Worm (Caenorhabditis elegans): ENCODE results near the gene rpn-12.
A peak's percentile ranks its signal among the peaks of the same experiment; 100 is the strongest.

The rpn-12 gene

DNA sequence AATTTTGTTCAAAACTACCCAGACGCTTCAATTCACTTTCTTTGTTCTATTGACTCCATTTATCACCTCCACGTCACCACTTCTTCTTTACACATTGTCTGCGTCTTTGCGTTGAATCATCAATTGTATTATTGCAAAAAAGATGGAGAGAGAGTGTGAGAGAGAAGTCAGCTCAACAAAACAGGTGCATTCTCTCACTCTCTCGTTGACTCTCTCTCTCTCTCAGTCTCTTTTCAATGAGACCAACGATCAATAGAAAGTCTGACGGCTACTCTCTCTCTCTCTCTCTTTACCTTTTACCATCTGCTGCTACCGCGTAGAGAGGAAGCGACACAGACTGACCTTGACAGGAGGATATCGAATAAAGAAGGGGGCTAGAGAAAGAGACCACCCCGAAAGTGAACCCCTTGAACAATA lies 17.2 kb upstream of the rpn-12 start (continued):
- peak; percentile 93 for TF ChIP-seq ama-1 (optimal IDR thresholded peaks at IDR 0.05)
- peak in 1 of 2 experiments; percentile 33 for TF ChIP-seq ama-1 (GFP tag; optimal IDR thresholded peaks at IDR 0.05)
- peak; percentile 34; the same call in 1 of the 2 replicates for TF ChIP-seq nfyb-1 (GFP tag; IDR thresholded peaks at IDR 0.05)
- peak; percentile 55; the same call in 1 of the 2 replicates for TF ChIP-seq C06A6.2 (GFP tag; conservative IDR thresholded peaks at IDR 0.05)
- TF ChIP-seq F37B4.10 (GFP tag; IDR thresholded peaks at IDR 0.05): no peak
- TF ChIP-seq attf-5 (GFP tag; optimal IDR thresholded peaks at IDR 0.05): peak; percentile 16
- TF ChIP-seq Y95B8A.8 (GFP tag; IDR thresholded peaks at IDR 0.05): no peak
- no peak for TF ChIP-seq nhr-179 (tag; optimal IDR thresholded peaks at IDR 0.05)
- TF ChIP-seq cebp-2 (GFP tag; IDR thresholded peaks at IDR 0.05): no peak
- peak in 1 of 2 experiments; percentile 76 for TF ChIP-seq let-607 (tag; optimal IDR thresholded peaks at IDR 0.05)
- no peak for TF ChIP-seq tbx-9 (tag; optimal IDR thresholded peaks at IDR 0.05; ENCODE audit: borderline replicate concordance)
- no peak for TF ChIP-seq Y53F4B.3 (GFP tag; IDR thresholded peaks at IDR 0.05)

DNA sequence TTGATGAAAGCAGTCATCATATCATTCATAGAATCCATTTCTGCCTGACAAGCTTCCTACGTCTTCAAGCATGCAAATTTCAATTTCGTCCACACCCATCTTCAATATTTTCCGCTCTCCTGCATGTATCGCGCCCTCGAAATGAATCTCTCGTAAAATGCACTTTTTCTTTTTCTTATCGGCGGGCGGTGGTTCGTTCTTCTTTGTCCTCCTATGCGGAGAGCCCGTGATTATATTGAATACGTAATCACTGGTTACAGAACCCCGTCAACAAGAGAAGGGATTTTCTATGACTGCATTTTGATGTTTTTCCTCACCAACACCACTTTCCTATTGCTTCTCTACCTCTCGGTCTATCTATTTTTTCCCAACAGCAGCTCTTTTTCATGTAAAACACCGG lies 16.3 kb upstream of the rpn-12 start:
- TF ChIP-seq let-607 (tag; optimal IDR thresholded peaks at IDR 0.05) (no peak), mxl-1 (tag; optimal IDR thresholded peaks at IDR 0.05) (no peak), F39B2.1 (GFP tag; IDR thresholded peaks at IDR 0.05) (0 out of 2 replicates have a peak, but pooled peaks have one; percentile 12), ztf-28 (GFP tag; IDR thresholded peaks at IDR 0.05) (no peak), K11D2.4 (GFP tag; IDR thresholded peaks at IDR 0.05) (peak; percentile 46; the same call in 1 of the 2 replicates), tlf-1 (GFP tag; optimal IDR thresholded peaks at IDR 0.05) (no peak), ama-1 (optimal IDR thresholded peaks at IDR 0.05) (peak; percentile 47), ama-1 (GFP tag; optimal IDR thresholded peaks at IDR 0.05) (no peak), ztf-22 (GFP tag; optimal IDR thresholded peaks at IDR 0.05) (no peak), nfyb-1 (GFP tag; IDR thresholded peaks at IDR 0.05) (0 out of 2 replicates have a peak, but pooled peaks have one; percentile 50), madf-8 (GFP tag; conservative IDR thresholded peaks at IDR 0.05) (no peak), tbp1 (GFP tag; optimal IDR thresholded peaks at IDR 0.05) (no peak), aptf-2 (GFP tag; conservative IDR thresholded peaks at IDR 0.05) (no peak), pbrm-1 (GFP tag; IDR thresholded peaks at IDR 0.05) (no peak), F57C9.4 (tag; optimal IDR thresholded peaks at IDR 0.05) (no peak), pha-4 (tag; optimal IDR thresholded peaks at IDR 0.05) (no peak), nfya-1 (tag; optimal IDR thresholded peaks at IDR 0.05; ENCODE audit: borderline replicate concordance, insufficient read depth) (no peak), dox-1 (GFP tag; IDR thresholded peaks at IDR 0.05) (0 out of 2 replicates have a peak, but pooled peaks have one; percentile 18), sdz-38 (tag; optimal IDR thresholded peaks at IDR 0.05) (no peak), zim-3 (tag; optimal IDR thresholded peaks at IDR 0.05) (no peak)

- TF ChIP-seq ama-1 (optimal IDR thresholded peaks at IDR 0.05) (peak; percentile 56), ama-1 (GFP tag; optimal IDR thresholded peaks at IDR 0.05) (no peak), chd-7 (tag; optimal IDR thresholded peaks at IDR 0.05) (no peak), C06A6.2 (GFP tag; conservative IDR thresholded peaks at IDR 0.05) (0 out of 2 replicates have a peak, but pooled peaks have one; percentile 9), repo-1 (tag; optimal IDR thresholded peaks at IDR 0.05) (no peak), tlf-1 (GFP tag; optimal IDR thresholded peaks at IDR 0.05) (peak; percentile 13), lin-40 (tag; optimal IDR thresholded peaks at IDR 0.05) (peak; percentile 73), cebp-1 (GFP tag; IDR thresholded peaks at IDR 0.05) (no peak), cebp-1 (tag; optimal IDR thresholded peaks at IDR 0.05) (peak; percentile 10), hmg-1.2 (GFP tag; IDR thresholded peaks at IDR 0.05) (0 out of 2 replicates have a peak, but pooled peaks have one; percentile 5)
Observed at ce11 chrII:11637189-11637754, 15.7 kb upstream of the rpn-12 start.

ce11 chrII:11637817-11638216 lies 15.1 kb upstream of the rpn-12 start:
- TF ChIP-seq B0035.1 (tag; optimal IDR thresholded peaks at IDR 0.05): no peak
- peak; percentile 8 for TF ChIP-seq repo-1 (tag; optimal IDR thresholded peaks at IDR 0.05)

All from whole organism, young adult.